Worm (Caenorhabditis elegans) whole organism, L1 larva: Measurements from ENCODE around the gene C18H7.4.

ENCODE experiments used
- lir-3 ChIP-seq: sonication (generic microtip); optimal IDR thresholded peaks from 2 replicates; lab custom pipeline; 2016; ENCODE audit warnings: mild to moderate bottlenecking, missing genetic modification characterization, moderate library complexity, missing compliant biosample characterization; ENCODE audit not compliant: poor library complexity
- nhr-47 ChIP-seq: sonication (generic microtip); optimal IDR thresholded peaks from 2 replicates; lab custom pipeline; 2016; ENCODE audit warnings: mild to moderate bottlenecking, missing genetic modification characterization, moderate library complexity, missing compliant biosample characterization
- nhr-84 ChIP-seq: sonication (generic microtip); optimal IDR thresholded peaks from 2 replicates; lab custom pipeline; 2017; ENCODE audit warnings: missing biosample characterization, missing genetic modification characterization
- pqm-1 ChIP-seq: sonication (generic microtip); optimal IDR thresholded peaks from 3 replicates; lab custom pipeline; 2017; ENCODE audit warnings: missing biosample characterization, missing genetic modification characterization

- TF ChIP-seq nhr-47: no peak
- TF ChIP-seq pqm-1 (tag; lab: Kevin White, UChicago): no peak
- TF ChIP-seq lir-3 (tag; lab: Kevin White, UChicago): no peak
- no peak for TF ChIP-seq nhr-84
Observed at ce11 chrIV:560780-561179, 32.3 kb upstream of the C18H7.4 start.
